Fruit fly (Drosophila melanogaster) whole organism, pupa: ENCODE data around the gene 825-Oak.

Experiments
- CG10348 ChIP-seq: fragments of 200-800 bp; sonication (Bioruptor generic); IDR thresholded peaks from 2 replicates; pipeline ENCODE4 v1.3.6; 2022; ENCODE audit warnings: missing biosample characterization, missing genetic modification characterization
- CG12605 ChIP-seq: fragments of 200-800 bp; sonication (Bioruptor generic); IDR thresholded peaks from 2 replicates; pipeline ENCODE4 v1.3.6; 2022; ENCODE audit warnings: missing biosample characterization, missing genetic modification characterization
- CG13204 ChIP-seq: fragments of 200-800 bp; sonication (Bioruptor generic); optimal IDR thresholded peaks from 2 replicates; lab custom pipeline; 2018; ENCODE audit warnings: missing biosample characterization, mild to moderate bottlenecking, missing genetic modification characterization, moderate library complexity
- CG14655 ChIP-seq: fragments of 200-800 bp; sonication (Bioruptor generic); optimal IDR thresholded peaks from 3 replicates; lab custom pipeline; 2017; ENCODE audit warnings: mild to moderate bottlenecking, missing biosample characterization, missing genetic modification reagents, missing genetic modification characterization
- CG15710 ChIP-seq: fragments of 200-800 bp; sonication (Bioruptor generic); optimal IDR thresholded peaks from 2 replicates; lab custom pipeline; 2018; ENCODE audit warnings: missing biosample characterization, mild to moderate bottlenecking, missing genetic modification characterization, moderate library complexity
- CG17806 ChIP-seq: fragments of 200-800 bp; sonication (Bioruptor generic); optimal IDR thresholded peaks from 2 replicates; lab custom pipeline; 2018; ENCODE audit warnings: missing biosample characterization, mild to moderate bottlenecking, missing genetic modification characterization, moderate library complexity
- CG32121 ChIP-seq: fragments of 200-800 bp; sonication (Bioruptor generic); IDR thresholded peaks from 2 replicates; pipeline ENCODE4 v1.3.6; 2022; ENCODE audit warnings: missing biosample characterization, missing genetic modification characterization
- CG34367 ChIP-seq: fragments of 200-800 bp; sonication (Bioruptor generic); optimal IDR thresholded peaks from 2 replicates; lab custom pipeline; 2018; ENCODE audit warnings: missing biosample characterization, mild to moderate bottlenecking, missing genetic modification characterization
- CG4496 ChIP-seq: fragments of 200-800 bp; sonication (Bioruptor generic); IDR thresholded peaks from 3 replicates; pipeline ENCODE4 v1.3.6; 2022; ENCODE audit warnings: missing biosample characterization, missing genetic modification characterization
- CG8159 ChIP-seq: fragments of 200-800 bp; sonication (Bioruptor generic); optimal IDR thresholded peaks from 3 replicates; lab custom pipeline; 2018; ENCODE audit warnings: missing biosample characterization, mild to moderate bottlenecking, missing genetic modification characterization, moderate library complexity
- CG8301 ChIP-seq: fragments of 200-800 bp; sonication (Bioruptor generic); optimal IDR thresholded peaks from 2 replicates; lab custom pipeline; 2018; ENCODE audit warnings: missing biosample characterization, mild to moderate bottlenecking, missing genetic modification characterization
- CG9948 ChIP-seq: fragments of 200-800 bp; sonication (Bioruptor generic); optimal IDR thresholded peaks from 2 replicates; lab custom pipeline; 2018; ENCODE audit warnings: missing biosample characterization, mild to moderate bottlenecking, missing genetic modification characterization, moderate library complexity
- D1 ChIP-seq: fragments of 200-800 bp; sonication (Bioruptor generic); optimal IDR thresholded peaks from 2 replicates; lab custom pipeline; 2018; ENCODE audit warnings: missing biosample characterization, mild to moderate bottlenecking, missing genetic modification characterization, moderate library complexity
- EcR ChIP-seq: fragments of 200-800 bp; sonication (Bioruptor generic); optimal IDR thresholded peaks from 3 replicates; lab custom pipeline; 2019; ENCODE audit warnings: missing biosample characterization, missing genetic modification characterization, mild to moderate bottlenecking, moderate library complexity, missing genetic modification reagents
- Ets98B ChIP-seq: fragments of 200-800 bp; sonication (Bioruptor generic); IDR thresholded peaks from 2 replicates; pipeline ENCODE4 v1.3.6; 2022; ENCODE audit warnings: missing biosample characterization, missing genetic modification characterization
- Pif1A ChIP-seq: fragments of 200-800 bp; sonication (Bioruptor generic); optimal IDR thresholded peaks from 3 replicates; lab custom pipeline; 2016; ENCODE audit warnings: missing biosample characterization, missing genetic modification characterization
- Pif1B ChIP-seq: fragments of 200-800 bp; sonication (Bioruptor generic); optimal IDR thresholded peaks from 3 replicates; lab custom pipeline; 2016; ENCODE audit warnings: missing biosample characterization, missing genetic modification characterization
- Snoo ChIP-seq: fragments of 200-800 bp; sonication (Bioruptor generic); optimal IDR thresholded peaks from 3 replicates; lab custom pipeline; 2017; ENCODE audit warnings: missing biosample characterization, mild to moderate bottlenecking, missing genetic modification characterization, inconsistent platforms
- fd96Ca ChIP-seq: fragments of 200-800 bp; sonication (Bioruptor generic); IDR thresholded peaks from 3 replicates; pipeline ENCODE4 v1.3.6; 2022; ENCODE audit warnings: missing biosample characterization, missing genetic modification characterization
- gl ChIP-seq: fragments of 200-800 bp; sonication (Bioruptor generic); optimal IDR thresholded peaks from 2 replicates; lab custom pipeline; 2018; ENCODE audit warnings: missing biosample characterization, mild to moderate bottlenecking, missing genetic modification characterization

825-Oak gene

dm6 chr3L:19512672-19513071 is 40.6 kb upstream of the 825-Oak start:
- no peak for TF ChIP-seq CG15710 (tag; lab: Kevin White, UChicago)
- TF ChIP-seq Ets98B (GFP tag; lab: Robert Waterston, UW), result no peak
- TF ChIP-seq CG14655 (GFP tag; lab: Kevin White, UChicago), result no peak
- TF ChIP-seq CG9948 (tag; lab: Kevin White, UChicago), result no peak
- TF ChIP-seq Snoo (tag; lab: Kevin White, UChicago), result no peak
- TF ChIP-seq CG34367, result no peak
- no peak for TF ChIP-seq CG17806 (tag; lab: Kevin White, UChicago)
- no peak for TF ChIP-seq CG10348 (GFP tag; lab: Robert Waterston, UW)
- TF ChIP-seq CG13204 (GFP tag; lab: Kevin White, UChicago), result no peak
- no peak for TF ChIP-seq EcR (GFP tag; lab: Kevin White, UChicago)
- no peak for TF ChIP-seq CG4496 (GFP tag; lab: Robert Waterston, UW)

dm6 chr3L:19504719-19505118 is 32.7 kb upstream of the 825-Oak start:
- TF ChIP-seq Pif1A (GFP tag; lab: Kevin White, UChicago) (no peak), Ets98B (GFP tag; lab: Robert Waterston, UW) (no peak), gl (no peak), CG8301 (tag; lab: Kevin White, UChicago) (no peak), CG13204 (GFP tag; lab: Kevin White, UChicago) (no peak), CG4496 (GFP tag; lab: Robert Waterston, UW) (no peak), Snoo (tag; lab: Kevin White, UChicago) (no peak), CG34367 (no peak), EcR (GFP tag; lab: Kevin White, UChicago) (no peak), CG9948 (tag; lab: Kevin White, UChicago) (no peak)

dm6 chr3L:19503770-19504169 is 31.7 kb upstream of the 825-Oak start, which contains the start of gene CG9452:
TSS of gene CG9452 (minus strand) at chr3L:19503870.
- TF ChIP-seq CG10348 (GFP tag; lab: Robert Waterston, UW), result no peak
- TF ChIP-seq CG17806 (tag; lab: Kevin White, UChicago), result no peak
- TF ChIP-seq CG13204 (GFP tag; lab: Kevin White, UChicago), result no peak
- no peak for TF ChIP-seq EcR (GFP tag; lab: Kevin White, UChicago)
- TF ChIP-seq CG4496 (GFP tag; lab: Robert Waterston, UW), result no peak
- no peak for TF ChIP-seq CG14655 (GFP tag; lab: Kevin White, UChicago)
- TF ChIP-seq fd96Ca (GFP tag; lab: Robert Waterston, UW), result no peak

- no peak for TF ChIP-seq Snoo (tag; lab: Kevin White, UChicago)
- TF ChIP-seq CG8301 (tag; lab: Kevin White, UChicago), result no peak
- TF ChIP-seq Pif1B (GFP tag; lab: Kevin White, UChicago), result no peak
- TF ChIP-seq EcR (GFP tag; lab: Kevin White, UChicago), result no peak
- no peak for TF ChIP-seq CG14655 (GFP tag; lab: Kevin White, UChicago)
- no peak for TF ChIP-seq CG32121 (GFP tag; lab: Robert Waterston, UW)
- TF ChIP-seq CG13204 (GFP tag; lab: Kevin White, UChicago), result no peak
- no peak for TF ChIP-seq CG12605
- no peak for TF ChIP-seq fd96Ca (GFP tag; lab: Robert Waterston, UW)
- no peak for TF ChIP-seq Pif1A (GFP tag; lab: Kevin White, UChicago)
- TF ChIP-seq CG4496 (GFP tag; lab: Robert Waterston, UW), result no peak
- TF ChIP-seq CG34367, result no peak
- TF ChIP-seq CG10348 (GFP tag; lab: Robert Waterston, UW), result no peak
- no peak for TF ChIP-seq CG9948 (tag; lab: Kevin White, UChicago)
- TF ChIP-seq D1 (tag; lab: Kevin White, UChicago), result no peak
- no peak for TF ChIP-seq Ets98B (GFP tag; lab: Robert Waterston, UW)
- no peak for TF ChIP-seq CG15710 (tag; lab: Kevin White, UChicago)
- no peak for TF ChIP-seq gl
Measured at dm6 chr3L:19500698-19501097, 28.7 kb upstream of the 825-Oak start, which contains the start of gene CG9451. TSS of gene CG9451 (minus strand) at chr3L:19500798.

- TF ChIP-seq CG14655 (GFP tag; lab: Kevin White, UChicago) (no peak), EcR (GFP tag; lab: Kevin White, UChicago) (no peak), gl (no peak), Pif1A (GFP tag; lab: Kevin White, UChicago) (no peak), CG34367 (no peak), CG17806 (tag; lab: Kevin White, UChicago) (no peak), Pif1B (GFP tag; lab: Kevin White, UChicago) (no peak), CG10348 (GFP tag; lab: Robert Waterston, UW) (no peak), CG4496 (GFP tag; lab: Robert Waterston, UW) (no peak), CG9948 (tag; lab: Kevin White, UChicago) (no peak), CG15710 (tag; lab: Kevin White, UChicago) (no peak)
Measured at dm6 chr3L:19499334-19499733, 27.3 kb upstream of the 825-Oak start.

dm6 chr3L:19497623-19498022 is 25.6 kb upstream of the 825-Oak start, which contains the start of gene CG9449:
TSS of gene CG9449 (minus strand) at chr3L:19497723.
- TF ChIP-seq CG4496 (GFP tag; lab: Robert Waterston, UW), result no peak
- TF ChIP-seq CG15710 (tag; lab: Kevin White, UChicago), result no peak
- no peak for TF ChIP-seq Pif1B (GFP tag; lab: Kevin White, UChicago)
- no peak for TF ChIP-seq CG8159
- no peak for TF ChIP-seq CG34367
- TF ChIP-seq CG14655 (GFP tag; lab: Kevin White, UChicago), result no peak
- no peak for TF ChIP-seq CG13204 (GFP tag; lab: Kevin White, UChicago)
